Worm (Caenorhabditis elegans): ENCODE results near the gene tag-77.

DNA sequence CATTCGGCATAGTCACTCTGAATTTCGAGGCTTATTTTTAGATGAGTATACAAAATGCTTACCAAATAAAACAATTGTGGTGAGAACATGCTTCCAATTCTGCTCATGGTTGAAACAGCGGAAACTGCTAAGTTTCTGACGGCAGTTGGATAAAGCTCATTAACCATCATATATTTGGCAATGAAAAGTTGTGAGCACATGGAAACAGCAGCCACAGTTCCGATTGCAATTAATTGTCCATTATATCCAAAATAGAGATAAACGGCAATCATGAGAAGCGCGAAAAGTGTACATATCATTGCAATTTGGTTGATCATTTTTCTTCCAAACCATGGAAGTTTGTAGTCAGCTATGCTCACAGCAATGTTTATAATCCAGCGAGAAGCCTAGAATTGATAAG, 49.2 kb downstream of the tag-77 start:
- TF ChIP-seq scrt-1 (GFP tag; IDR thresholded peaks at IDR 0.05) (no peak), ets-7 (tag; optimal IDR thresholded peaks at IDR 0.05) (no peak), ama-1 (optimal IDR thresholded peaks at IDR 0.05) (no peak)

Measured in whole organism, early embryonic.